Fruit fly (Drosophila melanogaster) whole organism, wandering third instar larva: ENCODE data around the gene CG11726.

Experiments used
- Hr78 ChIP-seq: fragments of >200 bp; optimal IDR thresholded peaks from 2 replicates; lab custom pipeline; 2017; ENCODE audit warnings: missing biosample characterization, missing genetic modification characterization
- jim ChIP-seq: fragments of 175-275, 200-325 bp; sonication (Bioruptor generic); optimal IDR thresholded peaks from 2 replicates; lab custom pipeline; 2016; ENCODE audit warnings: missing biosample characterization, mild to moderate bottlenecking, missing genetic modification characterization
- sage ChIP-seq: fragments of 200-800 bp; sonication (Bioruptor generic); optimal IDR thresholded peaks from 2 replicates; lab custom pipeline; 2016; ENCODE audit warnings: missing biosample characterization, mild to moderate bottlenecking, missing genetic modification characterization

DNA sequence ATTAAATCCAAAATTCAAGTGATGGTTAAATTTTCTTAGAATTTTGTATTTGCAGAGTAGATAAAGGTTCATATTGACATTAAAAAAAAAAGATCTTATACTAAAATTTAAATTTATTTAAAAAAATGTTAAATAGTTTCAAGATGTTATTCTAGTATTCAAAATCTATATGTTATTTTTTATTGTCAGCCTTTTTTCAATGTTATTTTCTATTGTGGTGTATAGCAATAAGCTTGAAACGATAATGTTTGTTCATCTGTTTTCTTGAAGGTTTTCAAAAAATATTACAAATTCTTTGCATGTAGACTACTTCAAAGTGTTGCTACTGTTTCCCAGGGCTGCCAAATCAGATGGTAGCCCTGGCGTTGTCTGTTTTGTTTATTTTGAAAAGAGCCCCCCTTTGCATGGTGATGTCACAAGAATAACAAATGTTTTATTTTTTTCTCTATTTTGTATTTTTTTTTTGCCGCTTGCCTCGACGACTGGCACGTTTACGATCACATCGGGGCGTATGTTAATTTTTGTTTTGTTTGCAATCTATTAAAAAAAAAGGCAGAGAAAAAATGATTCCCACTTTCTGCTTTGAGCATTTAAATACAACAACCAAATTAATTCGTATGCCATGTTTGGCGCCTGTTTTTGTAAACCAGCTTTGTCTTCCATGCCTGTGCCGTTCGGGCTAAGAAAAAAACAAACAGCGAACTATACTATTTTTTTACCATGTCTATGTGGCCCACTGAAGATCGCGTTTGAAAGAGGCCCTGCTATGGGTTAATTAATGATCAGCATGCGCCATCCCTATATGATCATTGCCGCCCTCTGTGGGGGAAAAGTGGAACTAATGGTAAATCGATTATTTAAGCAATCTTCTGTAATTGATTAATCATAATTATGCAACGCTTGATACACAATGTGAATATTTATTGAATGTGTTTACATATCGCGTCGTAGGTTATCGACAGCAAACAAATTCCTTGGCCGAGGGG lies 43.5 kb upstream of the CG11726 start:
- TF ChIP-seq jim (GFP tag; lab: Kevin White, UChicago): no peak
- no peak for TF ChIP-seq sage (GFP tag; lab: Kevin White, UChicago)
- no peak for TF ChIP-seq Hr78 (GFP tag; lab: Kevin White, UChicago)
